Fruit fly (Drosophila melanogaster): Measurements from ENCODE around the gene CG8814.

CG8814 gene

DNA sequence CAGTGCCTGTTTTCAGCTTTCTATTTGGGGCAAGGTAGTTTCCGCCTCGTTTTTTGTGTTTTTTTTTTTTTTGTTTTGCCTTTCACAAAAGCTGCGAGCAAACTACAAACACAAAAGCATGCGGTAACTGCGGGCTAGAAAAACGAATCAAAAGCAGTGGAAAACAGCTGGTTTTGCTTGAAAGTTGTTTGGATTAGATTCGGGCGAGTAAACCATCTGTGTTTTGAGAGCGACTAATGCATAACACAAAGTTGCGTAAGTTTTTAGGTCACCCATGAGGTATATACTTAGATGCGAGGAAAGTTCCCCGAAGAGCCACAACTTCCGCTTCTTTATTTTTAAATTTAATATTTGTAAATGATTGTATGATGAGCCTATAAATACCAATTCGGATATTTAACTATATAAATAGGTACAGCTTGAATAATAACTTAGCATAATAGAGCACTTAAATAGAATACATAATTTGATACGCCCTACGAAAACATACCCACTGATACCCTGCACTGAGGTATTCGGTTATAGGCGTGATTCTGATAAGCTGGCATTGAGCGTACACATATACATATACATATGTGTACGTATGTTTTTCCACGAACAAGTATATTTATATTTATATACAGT is 2.3 kb upstream of the CG8814 start:
- TF ChIP-seq CG7045 (GFP tag; optimal IDR thresholded peaks at IDR 0.05) (no peak), tj (GFP tag; optimal IDR thresholded peaks at IDR 0.05) (no peak)

DNA sequence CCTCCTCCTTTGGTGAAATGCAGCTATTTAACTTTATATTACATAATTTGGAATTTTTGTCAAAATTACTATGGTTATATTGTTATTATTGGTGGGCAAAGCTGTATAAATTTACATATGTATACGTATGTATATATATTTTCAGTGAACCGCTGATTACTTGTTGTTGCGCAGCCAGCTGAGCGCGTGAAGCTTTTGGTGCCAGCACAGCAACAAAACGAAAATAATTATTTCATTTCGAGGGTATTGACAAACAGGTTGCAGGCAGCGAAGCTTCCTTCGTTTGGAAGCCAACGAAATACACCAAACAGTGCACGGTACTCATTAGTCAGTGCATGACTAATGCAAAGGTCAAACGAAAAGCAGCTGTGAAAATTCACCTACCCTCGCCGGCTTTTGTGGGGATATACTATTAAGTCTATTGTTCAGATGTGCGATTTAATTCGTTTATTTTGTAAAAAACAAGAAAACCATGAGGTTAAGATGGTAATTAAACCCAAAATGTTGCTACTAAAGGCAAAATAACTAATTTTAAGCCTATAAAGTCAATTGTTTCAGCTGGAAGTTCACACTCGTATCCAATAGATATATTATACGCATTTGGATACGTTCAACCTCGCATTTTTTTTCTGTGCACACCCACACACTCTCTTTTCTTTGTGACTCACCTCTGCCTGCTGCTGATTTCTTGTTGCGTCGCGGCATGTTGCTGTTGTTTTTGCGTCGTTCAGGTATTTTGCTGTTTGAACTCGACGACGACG is 1.5 kb upstream of the CG8814 start:
- TF ChIP-seq bab1 (GFP tag; optimal IDR thresholded peaks at IDR 0.05) (no peak), ovo (GFP tag; optimal IDR thresholded peaks at IDR 0.05) (no peak), CG11617 (GFP tag; optimal IDR thresholded peaks at IDR 0.05) (peak; percentile 45), Crg-1 (GFP tag; optimal IDR thresholded peaks at IDR 0.05) (no peak), Mnt (GFP tag; optimal IDR thresholded peaks at IDR 0.05) (no peak), CG12768 (GFP tag; optimal IDR thresholded peaks at IDR 0.05) (peak; percentile 15), cic (GFP tag; optimal IDR thresholded peaks at IDR 0.05) (no peak), Clk (GFP tag; optimal IDR thresholded peaks at IDR 0.05) (no peak), CG7045 (GFP tag; optimal IDR thresholded peaks at IDR 0.05) (no peak), pad (GFP tag; optimal IDR thresholded peaks at IDR 0.05) (no peak), kay (GFP tag; ENCODE audit: borderline replicate concordance) (peak; percentile 96), CG1620 (GFP tag; optimal IDR thresholded peaks at IDR 0.05) (no peak), CG7101 (tag; optimal IDR thresholded peaks at IDR 0.05) (no peak), CG5204 (GFP tag; optimal IDR thresholded peaks at IDR 0.05) (no peak), CG33017 (tag; optimal IDR thresholded peaks at IDR 0.05) (peak; percentile 50), CG14711 (tag; optimal IDR thresholded peaks at IDR 0.05) (no peak), tj (GFP tag; optimal IDR thresholded peaks at IDR 0.05) (peak; percentile 16), Hr96 (GFP tag; optimal IDR thresholded peaks at IDR 0.05) (no peak), cnc (optimal IDR thresholded peaks at IDR 0.05) (no peak), toe (GFP tag; optimal IDR thresholded peaks at IDR 0.05) (no peak)

DNA sequence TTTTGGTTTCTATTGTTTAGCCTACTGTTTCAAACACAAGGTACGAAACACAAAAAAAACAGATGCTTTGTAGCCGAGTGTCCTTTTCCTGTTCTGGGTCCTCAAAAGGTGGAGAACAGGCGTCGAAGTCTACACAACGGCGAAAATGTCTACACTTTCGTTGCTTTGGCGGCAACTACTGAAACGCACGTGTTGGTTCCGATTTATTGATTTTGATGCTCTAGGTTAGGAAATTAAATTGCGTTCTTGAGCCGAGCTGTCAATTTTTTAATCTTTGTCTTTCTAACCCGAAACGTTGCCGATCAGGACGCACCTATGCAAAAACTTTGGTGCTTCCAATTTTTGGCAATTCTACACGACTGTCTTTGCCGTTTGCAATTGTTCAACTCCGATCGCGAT is 962 bp upstream of the CG8814 start:
- TF ChIP-seq kay (GFP tag; ENCODE audit: borderline replicate concordance) (peak; percentile 46), CG11617 (GFP tag; optimal IDR thresholded peaks at IDR 0.05) (no peak), bab1 (GFP tag; optimal IDR thresholded peaks at IDR 0.05) (no peak), CG33017 (tag; optimal IDR thresholded peaks at IDR 0.05) (no peak), cic (GFP tag; optimal IDR thresholded peaks at IDR 0.05) (no peak), Mnt (GFP tag; optimal IDR thresholded peaks at IDR 0.05) (peak; percentile 83)

DNA sequence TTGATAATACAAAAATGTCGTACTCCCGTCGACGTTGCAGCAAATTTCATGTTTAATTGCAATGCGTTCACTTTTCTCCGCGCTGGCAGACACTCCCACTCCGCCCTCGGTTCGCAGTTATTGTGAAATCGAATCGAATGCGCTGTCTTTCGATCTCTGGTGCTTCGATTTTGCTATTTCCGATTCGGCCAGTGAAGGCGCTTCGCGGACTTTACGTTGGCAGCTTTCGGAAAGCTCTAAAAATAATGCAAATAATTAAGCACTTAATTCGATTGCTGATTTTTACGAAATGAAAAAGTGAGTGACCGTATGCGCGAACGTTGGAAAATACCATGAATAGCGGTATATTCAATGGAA is 527 bp upstream of the CG8814 start, which contains the start of gene Ifrd1:
TSS of gene Ifrd1 (minus strand) at position 305 of the 357 bp plus-strand sequence.
- TF ChIP-seq CG7045 (GFP tag; optimal IDR thresholded peaks at IDR 0.05), result no peak
- TF ChIP-seq cnc (optimal IDR thresholded peaks at IDR 0.05), result no peak
- peak; percentile 20 for TF ChIP-seq CG33017 (tag; optimal IDR thresholded peaks at IDR 0.05)

- TF ChIP-seq bab1 (GFP tag; optimal IDR thresholded peaks at IDR 0.05), result peak; percentile 89
- peak; percentile 76 for TF ChIP-seq CG1620 (GFP tag; optimal IDR thresholded peaks at IDR 0.05)
- peak; percentile 50 for TF ChIP-seq ovo (GFP tag; optimal IDR thresholded peaks at IDR 0.05)
- peak; percentile 65 for TF ChIP-seq Clk (GFP tag; optimal IDR thresholded peaks at IDR 0.05)
- TF ChIP-seq cnc (optimal IDR thresholded peaks at IDR 0.05), result no peak
- TF ChIP-seq toe (GFP tag; optimal IDR thresholded peaks at IDR 0.05), result peak; percentile 90
- TF ChIP-seq kay (GFP tag; ENCODE audit: borderline replicate concordance), result peak; percentile 37
- peak; percentile 62 for TF ChIP-seq pad (GFP tag; optimal IDR thresholded peaks at IDR 0.05)
- peak; percentile 5 for TF ChIP-seq cic (GFP tag; optimal IDR thresholded peaks at IDR 0.05)
- TF ChIP-seq CG12768 (GFP tag; optimal IDR thresholded peaks at IDR 0.05), result peak; percentile 77
- TF ChIP-seq CG14711 (tag; optimal IDR thresholded peaks at IDR 0.05), result peak; percentile 70
- TF ChIP-seq CG33017 (tag; optimal IDR thresholded peaks at IDR 0.05), result peak; percentile 80
- peak; percentile 89 for TF ChIP-seq Hr96 (GFP tag; optimal IDR thresholded peaks at IDR 0.05)
- TF ChIP-seq CG5204 (GFP tag; optimal IDR thresholded peaks at IDR 0.05), result no peak
- TF ChIP-seq Crg-1 (GFP tag; optimal IDR thresholded peaks at IDR 0.05), result peak; percentile 65
- TF ChIP-seq tj (GFP tag; optimal IDR thresholded peaks at IDR 0.05), result peak; percentile 48
- TF ChIP-seq CG7101 (tag; optimal IDR thresholded peaks at IDR 0.05), result peak; percentile 81
- TF ChIP-seq CG7045 (GFP tag; optimal IDR thresholded peaks at IDR 0.05), result peak; percentile 69
- peak; percentile 77 for TF ChIP-seq Mnt (GFP tag; optimal IDR thresholded peaks at IDR 0.05)
- peak; percentile 68 for TF ChIP-seq CG11617 (GFP tag; optimal IDR thresholded peaks at IDR 0.05)
These were observed 3.5 kb downstream of the CG8814 start, which contains the start of the genes Prx6a and Sbat for dm6 chr2L:2878188-2878587. Gene Prx6a, minus strand, starts transcription at chr2L:2878232. Gene Sbat, plus strand, starts transcription at chr2L:2878344.

DNA sequence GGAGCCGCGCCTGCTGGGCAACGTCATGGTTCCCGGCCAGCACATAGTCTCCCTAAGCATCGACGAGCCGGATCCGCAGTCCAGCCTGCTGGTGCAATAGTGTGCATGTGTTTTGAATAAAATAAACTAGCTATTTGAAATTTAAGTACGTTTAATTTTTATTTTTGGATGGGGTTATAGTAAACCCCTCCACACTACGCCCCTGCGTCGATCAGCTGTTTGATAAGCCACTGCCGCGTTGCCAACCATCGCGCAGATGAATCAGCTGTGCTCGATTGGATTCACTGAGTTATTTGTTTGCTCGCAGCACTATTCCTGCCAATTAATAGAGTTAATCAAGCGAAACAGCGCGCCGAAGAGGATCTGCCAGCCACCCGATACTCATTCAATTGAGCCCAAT is 4.2 kb downstream of the CG8814 start, which contains the start of gene RabGGTb:
TSS of gene RabGGTb (plus strand) at position 254 of the 400 bp plus-strand sequence.
- TF ChIP-seq cic (GFP tag; optimal IDR thresholded peaks at IDR 0.05) (peak; percentile 53), tj (GFP tag; optimal IDR thresholded peaks at IDR 0.05) (peak; percentile 11), CG14711 (tag; optimal IDR thresholded peaks at IDR 0.05) (no peak), Crg-1 (GFP tag; optimal IDR thresholded peaks at IDR 0.05) (peak; percentile 25), Mnt (GFP tag; optimal IDR thresholded peaks at IDR 0.05) (peak; percentile 55), cnc (optimal IDR thresholded peaks at IDR 0.05) (no peak), CG12768 (GFP tag; optimal IDR thresholded peaks at IDR 0.05) (peak; percentile 59), ovo (GFP tag; optimal IDR thresholded peaks at IDR 0.05) (no peak), CG5204 (GFP tag; optimal IDR thresholded peaks at IDR 0.05) (no peak), CG7101 (tag; optimal IDR thresholded peaks at IDR 0.05) (peak; percentile 51), CG1620 (GFP tag; optimal IDR thresholded peaks at IDR 0.05) (peak; percentile 48), bab1 (GFP tag; optimal IDR thresholded peaks at IDR 0.05) (peak; percentile 75), CG7045 (GFP tag; optimal IDR thresholded peaks at IDR 0.05) (peak; percentile 44), kay (GFP tag; ENCODE audit: borderline replicate concordance) (no peak), CG11617 (GFP tag; optimal IDR thresholded peaks at IDR 0.05) (peak; percentile 22), toe (GFP tag; optimal IDR thresholded peaks at IDR 0.05) (peak; percentile 28), Hr96 (GFP tag; optimal IDR thresholded peaks at IDR 0.05) (peak; percentile 27), CG33017 (tag; optimal IDR thresholded peaks at IDR 0.05) (peak; percentile 46), Clk (GFP tag; optimal IDR thresholded peaks at IDR 0.05) (peak; percentile 46), pad (GFP tag; optimal IDR thresholded peaks at IDR 0.05) (peak; percentile 4)
